Worm (Caenorhabditis elegans) whole organism, midembryonic: Measurements from ENCODE around the gene srsx-14.

Experiments
- T22C8.4 ChIP-seq: fragments of 200-800 bp; sonication (Bioruptor generic); IDR thresholded peaks from 2 replicates; pipeline ENCODE4 v1.3.6; 2022; ENCODE audit warnings: missing genetic modification characterization, missing compliant biosample characterization
- cog-1 ChIP-seq: sonication (generic microtip); optimal IDR thresholded peaks from 2 replicates; lab custom pipeline; 2016; ENCODE audit warnings: missing genetic modification characterization, missing compliant biosample characterization
- flt-1 ChIP-seq: fragments of 200-800 bp; sonication (Bioruptor generic); IDR thresholded peaks from 2 replicates; pipeline ENCODE4 v1.3.6; 2022; ENCODE audit warnings: missing genetic modification characterization, missing compliant biosample characterization
- klf-2 ChIP-seq: fragments of 200-800 bp; sonication (Bioruptor generic); conservative IDR thresholded peaks from 2 replicates; pipeline ENCODE4 v1.3.6; 2022; ENCODE audit warnings: missing genetic modification reagents, missing genetic modification characterization, missing compliant biosample characterization
- med-1 ChIP-seq: sonication (generic microtip); optimal IDR thresholded peaks from 2 replicates; lab custom pipeline; 2017; ENCODE audit warnings: missing genetic modification characterization, mild to moderate bottlenecking, missing compliant biosample characterization, antibody characterized with exemption, missing genetic modification reagents; ENCODE audit not compliant: insufficient read depth
- ref-1 ChIP-seq: fragments of 200-800 bp; sonication (Bioruptor generic); conservative IDR thresholded peaks from 2 replicates; pipeline ENCODE4 v1.3.6; 2022; ENCODE audit warnings: missing genetic modification reagents, missing genetic modification characterization, missing compliant biosample characterization
- tab-1 ChIP-seq: fragments of 200-800 bp; sonication (Bioruptor generic); IDR thresholded peaks from 2 replicates; pipeline ENCODE4 v1.3.6; 2022; ENCODE audit warnings: missing genetic modification characterization, missing compliant biosample characterization
- ztf-23 ChIP-seq: fragments of 200-800 bp; sonication (Bioruptor generic); IDR thresholded peaks from 2 replicates; pipeline ENCODE4 v1.3.6; 2022; ENCODE audit warnings: missing genetic modification reagents, missing genetic modification characterization, missing compliant biosample characterization
- ztf-29 ChIP-seq: fragments of 200-800 bp; sonication (Bioruptor generic); IDR thresholded peaks from 2 replicates; pipeline ENCODE4 v1.3.6; 2022; ENCODE audit warnings: missing genetic modification reagents, missing genetic modification characterization, missing compliant biosample characterization

DNA sequence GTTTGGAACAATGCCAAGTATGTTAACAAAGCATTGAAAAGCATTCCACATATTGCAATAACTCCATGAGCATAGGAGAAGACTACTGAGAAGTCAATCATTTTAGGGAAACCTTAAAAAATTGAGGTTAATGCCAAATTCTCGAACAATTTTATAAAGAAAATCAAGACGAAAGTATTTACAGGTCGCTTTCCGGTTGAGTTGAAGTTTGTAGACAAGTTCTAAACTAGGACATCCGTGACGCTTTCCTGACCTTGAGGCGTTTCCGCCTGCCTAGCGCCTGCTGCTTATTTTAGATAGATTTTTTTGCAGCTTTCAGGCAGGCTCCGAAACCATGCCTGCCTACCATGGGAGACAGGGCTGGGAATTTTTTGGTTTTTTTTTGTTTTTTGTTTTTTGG, 8.6 kb upstream of the srsx-14 start, which contains the start of gene srd-13:
- TF ChIP-seq flt-1 (GFP tag; lab: Robert Waterston, UW) (no peak), cog-1 (tag; lab: Kevin White, UChicago) (no peak), T22C8.4 (GFP tag; lab: Robert Waterston, UW) (no peak), ztf-29 (GFP tag; lab: Robert Waterston, UW) (no peak), med-1 (GFP tag; lab: Kevin White, UChicago) (no peak), klf-2 (GFP tag; lab: Robert Waterston, UW) (no peak), tab-1 (GFP tag; lab: Robert Waterston, UW) (no peak), ref-1 (GFP tag; lab: Robert Waterston, UW) (no peak), ztf-23 (GFP tag; lab: Robert Waterston, UW) (no peak)
